Fruit fly (Drosophila melanogaster) whole organism, embryonic: ENCODE data around the gene tst.

Source experiments
- Aef1 ChIP-seq: fragments of 200-800 bp; sonication (Bioruptor generic); IDR thresholded peaks from 3 replicates; pipeline ENCODE4 v1.3.6; 2022; ENCODE audit warnings: missing biosample characterization, missing genetic modification characterization
- CG10565 ChIP-seq: fragments of 200-800 bp; sonication (Bioruptor generic); optimal IDR thresholded peaks from 3 replicates; lab custom pipeline; 2016; ENCODE audit warnings: missing biosample characterization, mild to moderate bottlenecking, missing genetic modification characterization
- CG11456 ChIP-seq: fragments of 200-800 bp; sonication (Bioruptor generic); IDR thresholded peaks from 3 replicates; pipeline ENCODE4 v1.3.6; 2022; ENCODE audit warnings: missing biosample characterization, missing genetic modification characterization
- CG12071 ChIP-seq: fragments of 200-800 bp; sonication (Bioruptor generic); optimal IDR thresholded peaks from 3 replicates; lab custom pipeline; 2018; ENCODE audit warnings: missing biosample characterization, mild to moderate bottlenecking, missing genetic modification characterization
- CG12299 ChIP-seq: fragments of 200-800 bp; sonication (Bioruptor generic); optimal IDR thresholded peaks from 2 replicates; lab custom pipeline; 2018; ENCODE audit warnings: missing biosample characterization, mild to moderate bottlenecking, missing genetic modification characterization
- CG12744 ChIP-seq: fragments of 200-800 bp; sonication (Bioruptor generic); optimal IDR thresholded peaks from 2 replicates; lab custom pipeline; 2016; ENCODE audit warnings: missing biosample characterization, missing genetic modification characterization
- CG13296 ChIP-seq: fragments of 200-800 bp; sonication (Bioruptor generic); optimal IDR thresholded peaks from 3 replicates; lab custom pipeline; 2018; ENCODE audit warnings: missing biosample characterization, mild to moderate bottlenecking, missing genetic modification characterization
- CG13775 ChIP-seq: fragments of 200-800 bp; sonication (Bioruptor generic); optimal IDR thresholded peaks from 3 replicates; lab custom pipeline; 2017; ENCODE audit warnings: missing biosample characterization, mild to moderate bottlenecking, missing genetic modification characterization
- CG14050 ChIP-seq: fragments of 200-800 bp; sonication (Bioruptor generic); IDR thresholded peaks from 3 replicates; pipeline ENCODE4 v1.3.6; 2022; ENCODE audit warnings: missing biosample characterization, missing genetic modification characterization
- CG15269 ChIP-seq: fragments of 200-800 bp; sonication (Bioruptor generic); optimal IDR thresholded peaks from 2 replicates; lab custom pipeline; 2018; ENCODE audit warnings: missing biosample characterization, mild to moderate bottlenecking, missing genetic modification characterization, moderate library complexity
- CG15601 ChIP-seq: fragments of 200-800 bp; sonication (Bioruptor generic); optimal IDR thresholded peaks from 3 replicates; lab custom pipeline; 2019; ENCODE audit warnings: missing biosample characterization, mild to moderate bottlenecking, missing genetic modification characterization, moderate library complexity
- CG33213 ChIP-seq: fragments of 200-800 bp; sonication (Bioruptor generic); optimal IDR thresholded peaks from 3 replicates; lab custom pipeline; 2016; ENCODE audit warnings: missing biosample characterization, missing genetic modification characterization
- CG33557 ChIP-seq: fragments of 200-800 bp; sonication (Bioruptor generic); optimal IDR thresholded peaks from 2 replicates; lab custom pipeline; 2019; ENCODE audit warnings: missing biosample characterization, mild to moderate bottlenecking, missing genetic modification characterization, moderate library complexity
- CG34376 ChIP-seq: fragments of 200-800 bp; sonication (Bioruptor generic); optimal IDR thresholded peaks from 2 replicates; lab custom pipeline; 2018; ENCODE audit warnings: missing biosample characterization, mild to moderate bottlenecking, missing genetic modification characterization
- CG4730 ChIP-seq: fragments of 200-800 bp; sonication (Bioruptor generic); IDR thresholded peaks from 2 replicates; pipeline ENCODE4 v1.3.6; 2022; ENCODE audit warnings: missing biosample characterization, missing genetic modification characterization
- CG6813 ChIP-seq: fragments of 200-800 bp; sonication (Bioruptor generic); optimal IDR thresholded peaks from 2 replicates; lab custom pipeline; 2017; ENCODE audit warnings: missing biosample characterization, missing genetic modification characterization, mild to moderate bottlenecking, moderate library complexity, missing genetic modification reagents
- CG8089 ChIP-seq: fragments of 200-800 bp; sonication (Bioruptor generic); optimal IDR thresholded peaks from 3 replicates; lab custom pipeline; 2016; ENCODE audit warnings: missing biosample characterization, missing genetic modification characterization
- CG8290 ChIP-seq, 3 experiments: fragments of 200-800 bp; sonication (Bioruptor generic); optimal IDR thresholded peaks; 2 replicates each; lab custom pipeline; 2016 to 2019; ENCODE audit warnings: missing biosample characterization in 3 of 3, missing genetic modification characterization in 3 of 3, mild to moderate bottlenecking in 2 of 3, moderate library complexity in 1 of 3
- CG9727 ChIP-seq: fragments of 200-800 bp; sonication (Bioruptor generic); optimal IDR thresholded peaks from 3 replicates; lab custom pipeline; 2017; ENCODE audit warnings: missing biosample characterization, mild to moderate bottlenecking, missing genetic modification characterization
- CoRest ChIP-seq: fragments of 200-800 bp; sonication (Bioruptor generic); optimal IDR thresholded peaks from 3 replicates; lab custom pipeline; 2018; ENCODE audit warnings: missing biosample characterization, mild to moderate bottlenecking, missing genetic modification characterization, moderate library complexity
- D19B ChIP-seq: fragments of 200-800 bp; sonication (Bioruptor generic); optimal IDR thresholded peaks from 2 replicates; lab custom pipeline; 2017; ENCODE audit warnings: missing biosample characterization, mild to moderate bottlenecking, missing genetic modification characterization
- Fer1 ChIP-seq: fragments of 200-800 bp; sonication (Bioruptor generic); optimal IDR thresholded peaks from 2 replicates; lab custom pipeline; 2017; ENCODE audit warnings: missing biosample characterization, mild to moderate bottlenecking, missing genetic modification characterization
- Fer3 ChIP-seq: fragments of 200-800 bp; sonication (Bioruptor generic); optimal IDR thresholded peaks from 2 replicates; lab custom pipeline; 2018; ENCODE audit warnings: missing biosample characterization, mild to moderate bottlenecking, missing genetic modification characterization, moderate library complexity
- HmgZ ChIP-seq: fragments of 200-800 bp; sonication (Bioruptor generic); optimal IDR thresholded peaks from 2 replicates; lab custom pipeline; 2018; ENCODE audit warnings: missing biosample characterization, mild to moderate bottlenecking, missing genetic modification characterization
- Hmr ChIP-seq: fragments of 200-800 bp; sonication (Bioruptor generic); optimal IDR thresholded peaks from 3 replicates; lab custom pipeline; 2017; ENCODE audit warnings: mild to moderate bottlenecking, missing biosample characterization, missing genetic modification reagents, missing genetic modification characterization
- Hsf ChIP-seq: fragments of 200-800 bp; sonication (Bioruptor generic); optimal IDR thresholded peaks from 3 replicates; lab custom pipeline; 2016; ENCODE audit warnings: missing biosample characterization, missing genetic modification characterization
- MBD-R2 ChIP-seq: fragments of 200-800 bp; sonication (Bioruptor generic); IDR thresholded peaks from 2 replicates; pipeline ENCODE4 v1.3.6; 2022; ENCODE audit warnings: missing biosample characterization, missing genetic modification characterization
- Optix ChIP-seq: fragments of 200-800 bp; sonication (Bioruptor generic); IDR thresholded peaks from 3 replicates; pipeline ENCODE4 v1.3.6; 2022; ENCODE audit warnings: missing biosample characterization, missing genetic modification characterization
- Scr ChIP-seq: fragments of 200-800 bp; sonication (Bioruptor generic); IDR thresholded peaks from 2 replicates; pipeline ENCODE4 v1.3.6; 2022; ENCODE audit warnings: missing biosample characterization, missing genetic modification characterization; ENCODE audit not compliant: partially characterized antibody
- Sry-δ ChIP-seq: fragments of 200-800 bp; sonication (Bioruptor generic); optimal IDR thresholded peaks from 2 replicates; lab custom pipeline; 2016; ENCODE audit warnings: missing biosample characterization, missing genetic modification characterization
- Taf1 ChIP-seq: fragments of 200-800 bp; sonication (Bioruptor generic); IDR thresholded peaks from 2 replicates; pipeline ENCODE4 v1.3.6; 2022; ENCODE audit warnings: missing biosample characterization, missing genetic modification characterization
- bcd ChIP-seq: fragments of 200-800 bp; sonication (Bioruptor generic); optimal IDR thresholded peaks from 2 replicates; lab custom pipeline; 2017; ENCODE audit warnings: missing biosample characterization, mild to moderate bottlenecking, missing genetic modification characterization
- bigmax ChIP-seq: fragments of 200-800 bp; sonication (Bioruptor generic); optimal IDR thresholded peaks from 2 replicates; lab custom pipeline; 2018; ENCODE audit warnings: missing biosample characterization, mild to moderate bottlenecking, missing genetic modification characterization
- bsh ChIP-seq, 2 experiments: fragments of 200-800 bp; sonication (Bioruptor generic); optimal IDR thresholded peaks; 2 replicates each; lab custom pipeline; 2017 to 2018; ENCODE audit warnings: mild to moderate bottlenecking in 2 of 2, missing biosample characterization in 2 of 2, missing genetic modification characterization in 2 of 2, moderate library complexity in 1 of 2
- caup ChIP-seq: fragments of 200-800 bp; sonication (Bioruptor generic); optimal IDR thresholded peaks from 3 replicates; lab custom pipeline; 2017; ENCODE audit warnings: missing biosample characterization, mild to moderate bottlenecking, missing genetic modification characterization, moderate library complexity; ENCODE audit not compliant: severe bottlenecking
- cg ChIP-seq: fragments of 200-800 bp; sonication (Bioruptor generic); optimal IDR thresholded peaks from 3 replicates; lab custom pipeline; 2019; ENCODE audit warnings: missing biosample characterization, mild to moderate bottlenecking, missing genetic modification characterization, moderate library complexity
- chm ChIP-seq: fragments of 200-800 bp; sonication (Bioruptor generic); IDR thresholded peaks from 2 replicates; pipeline ENCODE4 v1.3.6; 2022; ENCODE audit warnings: missing biosample characterization, missing genetic modification characterization
- dysf ChIP-seq: fragments of 200-800 bp; sonication (Bioruptor generic); IDR thresholded peaks from 3 replicates; pipeline ENCODE4 v1.3.6; 2022; ENCODE audit warnings: missing biosample characterization, missing genetic modification characterization
- fd96Cb ChIP-seq: fragments of 200-800 bp; sonication (Bioruptor generic); optimal IDR thresholded peaks from 2 replicates; lab custom pipeline; 2018; ENCODE audit warnings: missing biosample characterization, mild to moderate bottlenecking, missing genetic modification characterization, moderate library complexity
- gsb ChIP-seq: fragments of 200-800 bp; sonication (Bioruptor generic); IDR thresholded peaks from 2 replicates; pipeline ENCODE4 v1.3.6; 2022; ENCODE audit warnings: missing biosample characterization, missing genetic modification characterization
- ind ChIP-seq: fragments of 200-800 bp; sonication (Bioruptor generic); optimal IDR thresholded peaks from 3 replicates; lab custom pipeline; 2016; ENCODE audit warnings: missing biosample characterization, missing genetic modification characterization
- nau ChIP-seq: fragments of 200-800 bp; sonication (Bioruptor generic); optimal IDR thresholded peaks from 3 replicates; lab custom pipeline; 2017; ENCODE audit warnings: missing biosample characterization, mild to moderate bottlenecking, missing genetic modification characterization, missing genetic modification reagents
- scrt ChIP-seq: fragments of 200-800 bp; sonication (Bioruptor generic); optimal IDR thresholded peaks from 2 replicates; lab custom pipeline; 2018; ENCODE audit warnings: missing biosample characterization, mild to moderate bottlenecking, missing genetic modification characterization, moderate library complexity
- unc-4 ChIP-seq: fragments of 200-800 bp; sonication (Bioruptor generic); IDR thresholded peaks from 2 replicates; pipeline ENCODE4 v1.3.6; 2022; ENCODE audit warnings: missing biosample characterization, missing genetic modification characterization; ENCODE audit not compliant: partially characterized antibody
- wor ChIP-seq: fragments of 200-800 bp; sonication (Bioruptor generic); IDR thresholded peaks from 2 replicates; pipeline ENCODE4 v1.3.6; 2022; ENCODE audit warnings: missing biosample characterization, missing genetic modification characterization

The tst gene

dm6 chr3R:23782456-23783402 is 10.1 kb upstream of the tst start (continued):
- TF ChIP-seq CG8290 (GFP tag; optimal IDR thresholded peaks at IDR 0.05; lab: Kevin White, UChicago) (peak; percentile 74), CG8290 (tag; optimal IDR thresholded peaks at IDR 0.05; lab: Kevin White, UChicago) (peak; percentile 79 to 89), CG13775 (peak; percentile 88), CG15601 (tag; lab: Kevin White, UChicago) (peak; percentile 93), Fer1 (GFP tag; lab: Kevin White, UChicago) (peak; percentile 84), gsb (GFP tag; lab: Robert Waterston, UW) (no peak), CG11456 (GFP tag; lab: Robert Waterston, UW) (0 out of 3 replicates have a peak, but pooled peaks have one; percentile 57)

DNA sequence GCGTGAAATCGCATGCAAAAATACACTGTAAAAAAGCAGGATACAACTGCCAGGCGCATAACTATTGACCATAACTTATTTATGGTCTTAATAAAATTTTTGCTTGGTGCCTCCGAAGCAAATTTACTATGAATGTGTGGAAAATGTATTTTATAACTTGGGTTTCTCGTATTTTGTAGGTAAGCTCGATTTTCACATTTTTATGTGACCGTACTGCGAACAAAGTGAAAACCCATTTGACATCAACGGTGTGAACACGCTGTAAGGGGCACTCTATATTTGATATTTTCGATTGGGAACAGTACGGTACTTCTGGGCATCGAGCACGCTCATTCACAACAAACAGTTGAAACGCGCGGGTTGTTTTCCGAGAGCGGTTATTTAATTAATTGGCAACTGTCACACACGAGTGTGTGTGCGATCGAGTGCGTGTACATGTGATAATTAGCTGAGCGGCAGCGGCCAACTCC is 8.8 kb upstream of the tst start, which contains the start of the genes Nup98-96 and mbc:
Gene Nup98-96 (minus strand): TSS at position 156 of the 470 bp plus-strand sequence.
Gene mbc (plus strand): TSS at position 300 of the 470 bp plus-strand sequence.
- TF ChIP-seq HmgZ (tag; lab: Kevin White, UChicago) (peak; percentile 90), CG9727 (GFP tag; lab: Kevin White, UChicago) (peak; percentile 84), Sry-δ (GFP tag; lab: Kevin White, UChicago) (peak; percentile 78), bcd (GFP tag; lab: Kevin White, UChicago) (peak; percentile 84), Hsf (peak; percentile 94), bsh (GFP tag; optimal IDR thresholded peaks at IDR 0.05; lab: Kevin White, UChicago) (peak in 1 of 2 experiments; percentile 74), ind (GFP tag; lab: Kevin White, UChicago) (peak; percentile 89), CG4730 (GFP tag; lab: Robert Waterston, UW) (peak; percentile 81), CoRest (tag; lab: Kevin White, UChicago) (peak; percentile 93), CG12071 (GFP tag; lab: Kevin White, UChicago) (peak; percentile 17), Aef1 (GFP tag; lab: Robert Waterston, UW) (peak; percentile 90), CG14050 (GFP tag; lab: Robert Waterston, UW) (peak; percentile 71; the same call in 2 of the 3 replicates), Hmr (GFP tag; lab: Kevin White, UChicago) (peak; percentile 81), CG10565 (peak; percentile 6), CG34376 (GFP tag; lab: Kevin White, UChicago) (peak; percentile 44), CG12744 (peak; percentile 76), CG33557 (peak; percentile 63), CG12299 (tag; lab: Kevin White, UChicago) (peak; percentile 80), scrt (GFP tag; lab: Kevin White, UChicago) (peak; percentile 64), CG13296 (peak; percentile 45), wor (GFP tag; lab: Robert Waterston, UW) (peak; percentile 61), D19B (peak; percentile 48), unc-4 (no peak), fd96Cb (tag; lab: Kevin White, UChicago) (peak; percentile 78), caup (peak; percentile 57), dysf (GFP tag; lab: Robert Waterston, UW) (peak; percentile 89), CG6813 (GFP tag; lab: Kevin White, UChicago) (peak; percentile 60), nau (GFP tag; lab: Kevin White, UChicago) (no peak), CG8089 (GFP tag; lab: Kevin White, UChicago) (peak; percentile 87), chm (GFP tag; lab: Robert Waterston, UW) (peak; percentile 86), CG33213 (peak; percentile 91), CG15269 (peak; percentile 81), Scr (GFP tag; lab: Robert Waterston, UW) (peak; percentile 42), Taf1 (GFP tag; lab: Robert Waterston, UW) (peak; percentile 73), MBD-R2 (GFP tag; lab: Robert Waterston, UW) (peak; percentile 67; the same call in 1 of the 2 replicates), bigmax (no peak), Optix (peak; percentile 87), Fer3 (tag; lab: Kevin White, UChicago) (peak; percentile 72), cg (GFP tag; lab: Kevin White, UChicago) (peak; percentile 78)
